Fruit fly (Drosophila melanogaster): ENCODE measurements around the gene alpha-Est2.

The alpha-Est2 gene

dm6 chr3R:7500513-7500912 lies 41.1 kb upstream of the alpha-Est2 start (continued):
- TF ChIP-seq CG18262 (tag; optimal IDR thresholded peaks at IDR 0.05) (no peak), D19A (tag; optimal IDR thresholded peaks at IDR 0.05) (no peak), CG12155 (GFP tag; optimal IDR thresholded peaks at IDR 0.05) (peak; percentile 42), Dref (GFP tag; IDR thresholded peaks at IDR 0.05) (no peak), Hmr (GFP tag; optimal IDR thresholded peaks at IDR 0.05) (peak; percentile 37), Dfd (GFP tag; optimal IDR thresholded peaks at IDR 0.05) (no peak), CG15601 (tag; optimal IDR thresholded peaks at IDR 0.05) (no peak), sim (GFP tag; IDR thresholded peaks at IDR 0.05) (no peak), CG17328 (GFP tag; IDR thresholded peaks at IDR 0.05) (peak; percentile 11; the same call in 1 of the 2 replicates), tup (GFP tag; optimal IDR thresholded peaks at IDR 0.05) (no peak), CG2120 (GFP tag; optimal IDR thresholded peaks at IDR 0.05) (peak; percentile 76), CG4617 (GFP tag; optimal IDR thresholded peaks at IDR 0.05; ENCODE audit: borderline replicate concordance) (no peak), CG13894 (tag; optimal IDR thresholded peaks at IDR 0.05) (peak; percentile 40), Scr (GFP tag; IDR thresholded peaks at IDR 0.05; ENCODE audit: partially characterized antibody) (no peak), CG6654 (GFP tag; optimal IDR thresholded peaks at IDR 0.05) (no peak), CkIIα-i1 (GFP tag; IDR thresholded peaks at IDR 0.05) (no peak), Jarid2 (GFP tag; optimal IDR thresholded peaks at IDR 0.05) (no peak), CG9797 (GFP tag; optimal IDR thresholded peaks at IDR 0.05) (no peak), ab (GFP tag; optimal IDR thresholded peaks at IDR 0.05) (no peak), nerfin-1 (tag; optimal IDR thresholded peaks at IDR 0.05) (no peak), CG10209 (GFP tag; optimal IDR thresholded peaks at IDR 0.05) (no peak), CG9932 (GFP tag; IDR thresholded peaks at IDR 0.05) (peak; percentile 65), ap (GFP tag; IDR thresholded peaks at IDR 0.05) (0 out of 2 replicates have a peak, but pooled peaks have one; percentile 25), CG8765 (GFP tag; IDR thresholded peaks at IDR 0.05) (no peak), Hr51 (GFP tag; optimal IDR thresholded peaks at IDR 0.05) (peak in 1 of 2 experiments; percentile 54), tin (GFP tag; optimal IDR thresholded peaks at IDR 0.05) (no peak), CG16863 (GFP tag; optimal IDR thresholded peaks at IDR 0.05) (no peak), BEAF-32 (GFP tag; optimal IDR thresholded peaks at IDR 0.05) (no peak), CG16779 (GFP tag; IDR thresholded peaks at IDR 0.05) (no peak), CrebB (tag; optimal IDR thresholded peaks at IDR 0.05) (no peak), CG6272 (GFP tag; IDR thresholded peaks at IDR 0.05) (0 out of 2 replicates have a peak, but pooled peaks have one; percentile 12), dysf (GFP tag; IDR thresholded peaks at IDR 0.05) (peak; percentile 30; the same call in 1 of the 3 replicates), Spps (tag; optimal IDR thresholded peaks at IDR 0.05) (no peak), Med (GFP tag) (peak; percentile 84), pita (GFP tag; optimal IDR thresholded peaks at IDR 0.05) (no peak), Doc3 (GFP tag; IDR thresholded peaks at IDR 0.05; ENCODE audit: partially characterized antibody) (no peak), CG10979 (tag; optimal IDR thresholded peaks at IDR 0.05) (no peak), MTF-1 (GFP tag; optimal IDR thresholded peaks at IDR 0.05; ENCODE audit: borderline replicate concordance) (no peak), ham (GFP tag; IDR thresholded peaks at IDR 0.05) (no peak), gce (GFP tag; IDR thresholded peaks at IDR 0.05) (no peak), CG9215 (GFP tag; IDR thresholded peaks at IDR 0.05) (no peak), CG34422 (GFP tag; IDR thresholded peaks at IDR 0.05) (no peak), CG14860 (GFP tag; IDR thresholded peaks at IDR 0.05; ENCODE audit: partially characterized antibody) (no peak), dati (GFP tag; IDR thresholded peaks at IDR 0.05) (no peak), nom (GFP tag; optimal IDR thresholded peaks at IDR 0.05) (no peak), CG9727 (GFP tag; optimal IDR thresholded peaks at IDR 0.05) (peak; percentile 10), CG17612 (GFP tag; IDR thresholded peaks at IDR 0.05) (0 out of 2 replicates have a peak, but pooled peaks have one; percentile 24), CG14667 (GFP tag; IDR thresholded peaks at IDR 0.05) (no peak), CG30431 (GFP tag; optimal IDR thresholded peaks at IDR 0.05) (no peak), hb (GFP tag; IDR thresholded peaks at IDR 0.05; ENCODE audit: partially characterized antibody) (no peak), Sry-δ (GFP tag; optimal IDR thresholded peaks at IDR 0.05) (no peak)

Measured in whole organism, embryonic.